Worm (Caenorhabditis elegans): ENCODE results near the gene zip-2.

ce11 chrIII:853859-854359, 21.1 kb downstream of the zip-2 start, which contains the start of the genes rnp-5 and tag-51:
- TF ChIP-seq pqm-1 (tag; optimal IDR thresholded peaks at IDR 0.05) (no peak), lsy-2 (tag; optimal IDR thresholded peaks at IDR 0.05) (peak in 1 of 2 experiments; percentile 22), ama-1 (optimal IDR thresholded peaks at IDR 0.05) (no peak), spr-1 (tag; optimal IDR thresholded peaks at IDR 0.05) (no peak), hlh-30 (tag; optimal IDR thresholded peaks at IDR 0.05; ENCODE audit: insufficient read depth) (no peak), nhr-237 (tag; optimal IDR thresholded peaks at IDR 0.05) (no peak), nhr-11 (tag; optimal IDR thresholded peaks at IDR 0.05) (no peak), aly-2 (tag; optimal IDR thresholded peaks at IDR 0.05) (no peak), skn-1 (tag; optimal IDR thresholded peaks at IDR 0.05) (no peak), lir-3 (tag; optimal IDR thresholded peaks at IDR 0.05) (no peak), F26F4.8 (GFP tag; conservative IDR thresholded peaks at IDR 0.05) (no peak), lim-7 (GFP tag; IDR thresholded peaks at IDR 0.05) (no peak)

All from whole organism, L4 larva.